Worm (Caenorhabditis elegans) whole organism, L1 larva: Measurements from ENCODE around the gene Y76B12C.8.

Source experiments
- C04F5.9 ChIP-seq: sonication (generic microtip); optimal IDR thresholded peaks from 2 replicates; lab custom pipeline; 2016; ENCODE audit warnings: missing genetic modification characterization, missing compliant biosample characterization
- C34B4.2 ChIP-seq: sonication (generic microtip); optimal IDR thresholded peaks from 2 replicates; lab custom pipeline; 2017; ENCODE audit warnings: mild to moderate bottlenecking, missing genetic modification characterization, missing compliant biosample characterization
- aly-2 ChIP-seq: fragments of 150-350 bp; optimal IDR thresholded peaks from 2 replicates; lab custom pipeline; 2014; ENCODE audit warnings: missing biosample characterization, missing genetic modification characterization
- blmp-1 ChIP-seq: fragments of 150-350 bp; optimal IDR thresholded peaks from 2 replicates; lab custom pipeline; 2014; ENCODE audit warnings: missing biosample characterization, missing genetic modification characterization
- ceh-63 ChIP-seq: fragments of 200-800 bp; sonication (Bioruptor generic); optimal IDR thresholded peaks from 2 replicates; lab custom pipeline; 2018; ENCODE audit warnings: mild to moderate bottlenecking, missing genetic modification characterization, missing compliant biosample characterization
- ceh-88 ChIP-seq: fragments of 200-800 bp; sonication (Bioruptor generic); IDR thresholded peaks from 2 replicates; pipeline ENCODE4 v1.3.6; 2022; ENCODE audit warnings: missing genetic modification characterization, missing compliant biosample characterization
- dpl-1 ChIP-seq, 3 experiments: fragments of 150-350 bp in 2 of 3; sonication (generic microtip) in 1 of 3; optimal IDR thresholded peaks; 2 replicates each; lab custom pipeline; 2014 to 2017; ENCODE audit warnings: missing biosample characterization in 3 of 3, missing genetic modification characterization in 3 of 3, missing genetic modification reagents in 3 of 3
- efl-1 ChIP-seq, 4 experiments: fragments of 150-350 bp; optimal IDR thresholded peaks in 3 of 4; peaks in 1 of 4; 1 replicate in 1 of 4; 2 replicates in 3 of 4; lab custom pipeline; 2014; ENCODE audit warnings: missing biosample characterization in 2 of 4, missing genetic modification characterization in 2 of 4, missing genetic modification reagents in 2 of 4
- egl-27 ChIP-seq, 2 experiments: fragments of 150-350 bp in 1 of 2; sonication (generic microtip); optimal IDR thresholded peaks; 3 replicates each; lab custom pipeline; 2017 to 2018; ENCODE audit warnings: missing biosample characterization in 2 of 2, missing genetic modification characterization in 2 of 2, missing genetic modification reagents in 2 of 2
- ets-5 ChIP-seq: fragments of 200-800 bp; sonication (Bioruptor generic); IDR thresholded peaks from 2 replicates; pipeline ENCODE4 v1.3.6; 2022; ENCODE audit warnings: missing genetic modification characterization, missing compliant biosample characterization
- fkh-8 ChIP-seq: sonication (generic microtip); optimal IDR thresholded peaks from 2 replicates; lab custom pipeline; 2016; ENCODE audit warnings: mild to moderate bottlenecking, missing genetic modification characterization, missing compliant biosample characterization
- grh-1 ChIP-seq: fragments of 200-800 bp; sonication (Bioruptor generic); IDR thresholded peaks from 2 replicates; pipeline ENCODE4 v1.3.6; 2022; ENCODE audit warnings: missing genetic modification reagents, missing genetic modification characterization, missing compliant biosample characterization
- hlh-17 ChIP-seq: fragments of 200-800 bp; sonication (Bioruptor generic); optimal IDR thresholded peaks from 2 replicates; lab custom pipeline; 2018; ENCODE audit warnings: missing genetic modification characterization, mild to moderate bottlenecking, missing compliant biosample characterization, moderate library complexity, borderline replicate concordance
- hlh-4 ChIP-seq: sonication (generic microtip); optimal IDR thresholded peaks from 2 replicates; lab custom pipeline; 2016; ENCODE audit warnings: mild to moderate bottlenecking, missing genetic modification characterization, missing compliant biosample characterization
- irx-1 ChIP-seq: sonication (generic microtip); optimal IDR thresholded peaks from 2 replicates; lab custom pipeline; 2016; ENCODE audit warnings: missing genetic modification characterization, missing compliant biosample characterization
- isw-1 ChIP-seq: fragments of 200-800 bp; sonication (Bioruptor generic); IDR thresholded peaks from 2 replicates; pipeline ENCODE4 v1.3.6; 2022; ENCODE audit warnings: missing genetic modification characterization, missing compliant biosample characterization
- jun-1 ChIP-seq: fragments of 150-350 bp; optimal IDR thresholded peaks from 2 replicates; lab custom pipeline; 2014; ENCODE audit warnings: missing biosample characterization, missing genetic modification reagents, missing genetic modification characterization
- lin-15B ChIP-seq: fragments of 150-350 bp; sonication (generic microtip); optimal IDR thresholded peaks from 3 replicates; lab custom pipeline; 2014; ENCODE audit warnings: missing biosample characterization, missing genetic modification characterization
- lir-3 ChIP-seq: sonication (generic microtip); optimal IDR thresholded peaks from 2 replicates; lab custom pipeline; 2016; ENCODE audit warnings: mild to moderate bottlenecking, missing genetic modification characterization, moderate library complexity, missing compliant biosample characterization; ENCODE audit not compliant: poor library complexity
- lsy-2 ChIP-seq, 2 experiments: fragments of 150-350 bp; optimal IDR thresholded peaks; 2 replicates each; lab custom pipeline; 2014; ENCODE audit warnings: missing biosample characterization in 2 of 2, missing genetic modification characterization in 2 of 2
- mdl-1 ChIP-seq, 2 experiments: fragments of 150-350 bp; optimal IDR thresholded peaks; 2 replicates each; lab custom pipeline; 2014 to 2017; ENCODE audit warnings: missing biosample characterization in 2 of 2, missing genetic modification characterization in 2 of 2, inconsistent platforms in 1 of 2
- nhr-19 ChIP-seq: fragments of 200-800 bp; sonication (Bioruptor generic); conservative IDR thresholded peaks from 2 replicates; pipeline ENCODE4 v1.3.6; 2022; ENCODE audit warnings: missing genetic modification characterization, missing compliant biosample characterization
- nhr-237 ChIP-seq: fragments of 150-350 bp; optimal IDR thresholded peaks from 2 replicates; lab custom pipeline; 2014; ENCODE audit warnings: missing biosample characterization, missing genetic modification characterization
- nhr-76 ChIP-seq: sonication (generic microtip); optimal IDR thresholded peaks from 2 replicates; lab custom pipeline; 2017; ENCODE audit warnings: missing biosample characterization, missing genetic modification characterization
- nhr-77 ChIP-seq: fragments of 150-350 bp; optimal IDR thresholded peaks from 2 replicates; lab custom pipeline; 2014; ENCODE audit warnings: missing biosample characterization, missing genetic modification characterization
- nhr-85 ChIP-seq: sonication (generic microtip); peaks from one replicate; lab custom pipeline; 2016; ENCODE audit warnings: missing genetic modification characterization, inconsistent platforms, missing compliant biosample characterization
- pqm-1 ChIP-seq: sonication (generic microtip); optimal IDR thresholded peaks from 3 replicates; lab custom pipeline; 2017; ENCODE audit warnings: missing biosample characterization, missing genetic modification characterization
- rnt-1 ChIP-seq: sonication (generic microtip); optimal IDR thresholded peaks from 2 replicates; lab custom pipeline; 2016; ENCODE audit warnings: mild to moderate bottlenecking, missing genetic modification characterization, moderate library complexity, missing compliant biosample characterization
- snpc-4 ChIP-seq: fragments of 150-350 bp; optimal IDR thresholded peaks from 2 replicates; lab custom pipeline; 2014; ENCODE audit warnings: missing biosample characterization, missing genetic modification characterization
- sptf-1 ChIP-seq: fragments of 150-350 bp; optimal IDR thresholded peaks from 2 replicates; lab custom pipeline; 2014; ENCODE audit warnings: missing biosample characterization, missing genetic modification characterization
- tbx-2 ChIP-seq: sonication (generic microtip); optimal IDR thresholded peaks from 2 replicates; lab custom pipeline; 2016; ENCODE audit warnings: missing genetic modification characterization, missing compliant biosample characterization
- tlp-1 ChIP-seq: fragments of 150-350 bp; optimal IDR thresholded peaks from 2 replicates; lab custom pipeline; 2014; ENCODE audit warnings: missing biosample characterization, missing genetic modification characterization
- unc-130 ChIP-seq: fragments of 150-350 bp; optimal IDR thresholded peaks from 2 replicates; lab custom pipeline; 2017; ENCODE audit warnings: missing biosample characterization, missing genetic modification characterization, inconsistent platforms
- unc-30 ChIP-seq: sonication (generic microtip); optimal IDR thresholded peaks from 2 replicates; lab custom pipeline; 2017; ENCODE audit warnings: missing biosample characterization, missing genetic modification characterization
- unc-62 ChIP-seq: fragments of 150-350 bp; optimal IDR thresholded peaks from 2 replicates; lab custom pipeline; 2014; ENCODE audit warnings: missing biosample characterization, missing genetic modification reagents, missing genetic modification characterization
- unc-86 ChIP-seq: sonication (generic microtip); optimal IDR thresholded peaks from 2 replicates; lab custom pipeline; 2016; ENCODE audit warnings: missing genetic modification characterization, missing compliant biosample characterization
- unc-98 ChIP-seq: fragments of 200-800 bp; sonication (Bioruptor generic); IDR thresholded peaks from 2 replicates; pipeline ENCODE4 v1.3.6; 2022; ENCODE audit warnings: missing genetic modification characterization, missing compliant biosample characterization
- xbp-1 ChIP-seq: sonication (generic microtip); optimal IDR thresholded peaks from 2 replicates; lab custom pipeline; 2016; ENCODE audit warnings: missing genetic modification characterization, missing compliant biosample characterization
- zag-1 ChIP-seq: fragments of 150-350 bp; optimal IDR thresholded peaks from 2 replicates; lab custom pipeline; 2014; ENCODE audit warnings: missing biosample characterization, missing genetic modification characterization
- zip-4 ChIP-seq: fragments of 200-800 bp; sonication (Bioruptor generic); optimal IDR thresholded peaks from 2 replicates; lab custom pipeline; 2018; ENCODE audit warnings: mild to moderate bottlenecking, missing genetic modification characterization, moderate library complexity, missing compliant biosample characterization

The Y76B12C.8 gene

ce11 chrIV:1990843-1991339 lies 11.1 kb downstream of the Y76B12C.8 start:
- no peak for TF ChIP-seq zip-4 (GFP tag; lab: Kevin White, UChicago)
- no peak for TF ChIP-seq efl-1 (optimal IDR thresholded peaks at IDR 0.05; lab: Kevin White, UChicago)
- peak in 1 of 2 experiments; percentile 49 for TF ChIP-seq efl-1 (GFP tag; optimal IDR thresholded peaks at IDR 0.05 in 1 of 2; lab: Kevin White, UChicago)
- no peak for TF ChIP-seq lir-3 (tag; lab: Kevin White, UChicago)

ce11 chrIV:1992789-1993188 lies 13.0 kb downstream of the Y76B12C.8 start, which contains the start of gene xpc-1:
Gene xpc-1, plus strand, starts transcription at chrIV:1993089.
- TF ChIP-seq unc-130 (no peak), ets-5 (GFP tag; lab: Robert Waterston, UW) (no peak), sptf-1 (tag; lab: Kevin White, UChicago) (no peak), dpl-1 (GFP tag; optimal IDR thresholded peaks at IDR 0.05; lab: Kevin White, UChicago) (no peak), nhr-76 (no peak), mdl-1 (tag; optimal IDR thresholded peaks at IDR 0.05; lab: Kevin White, UChicago) (no peak), aly-2 (tag; lab: Kevin White, UChicago) (no peak), tbx-2 (tag; lab: Kevin White, UChicago) (no peak), fkh-8 (tag; lab: Kevin White, UChicago) (no peak), lir-3 (tag; lab: Kevin White, UChicago) (no peak), nhr-19 (GFP tag; lab: Robert Waterston, UW) (no peak), xbp-1 (no peak), nhr-77 (tag; lab: Kevin White, UChicago) (no peak), tlp-1 (no peak), hlh-17 (GFP tag; lab: Kevin White, UChicago) (no peak)

ce11 chrIV:1997762-1998161 lies 18.0 kb downstream of the Y76B12C.8 start:
- TF ChIP-seq ceh-88 (GFP tag; lab: Robert Waterston, UW): no peak
- no peak for TF ChIP-seq snpc-4 (tag; lab: Kevin White, UChicago)
- no peak for TF ChIP-seq nhr-237 (tag; lab: Kevin White, UChicago)
- TF ChIP-seq lsy-2 (tag; optimal IDR thresholded peaks at IDR 0.05; lab: Kevin White, UChicago): no peak
- TF ChIP-seq unc-62 (GFP tag; lab: Kevin White, UChicago): no peak
- no peak for TF ChIP-seq unc-98 (GFP tag; lab: Robert Waterston, UW)
- no peak for TF ChIP-seq nhr-76
- TF ChIP-seq unc-86 (tag; lab: Kevin White, UChicago): no peak
- no peak for TF ChIP-seq rnt-1 (tag; lab: Kevin White, UChicago)
- TF ChIP-seq hlh-4 (tag; lab: Kevin White, UChicago): no peak
- no peak for TF ChIP-seq C04F5.9 (tag; lab: Kevin White, UChicago)
- TF ChIP-seq, all 84 proteins: peak for 0

ce11 chrIV:2002290-2002689 lies 22.5 kb downstream of the Y76B12C.8 start:
- no peak for TF ChIP-seq ceh-63 (GFP tag; lab: Kevin White, UChicago)
- no peak for TF ChIP-seq efl-1 (optimal IDR thresholded peaks at IDR 0.05; lab: Kevin White, UChicago)
- TF ChIP-seq efl-1 (GFP tag; optimal IDR thresholded peaks at IDR 0.05 in 1 of 2; lab: Kevin White, UChicago): peak in 1 of 2 experiments; percentile 90

- TF ChIP-seq grh-1 (GFP tag; lab: Robert Waterston, UW) (no peak), irx-1 (tag; lab: Kevin White, UChicago) (no peak), lin-15B (no peak), nhr-19 (GFP tag; lab: Robert Waterston, UW) (no peak), isw-1 (GFP tag; lab: Robert Waterston, UW) (no peak), blmp-1 (tag; lab: Kevin White, UChicago) (no peak), C34B4.2 (tag; lab: Kevin White, UChicago) (no peak), egl-27 (tag; optimal IDR thresholded peaks at IDR 0.05; lab: Kevin White, UChicago) (no peak), unc-30 (tag; lab: Kevin White, UChicago) (no peak), jun-1 (tag; lab: Kevin White, UChicago) (no peak), unc-86 (tag; lab: Kevin White, UChicago) (no peak), pqm-1 (tag; lab: Kevin White, UChicago) (no peak), zag-1 (tag; lab: Kevin White, UChicago) (no peak), nhr-85 (tag; lab: Kevin White, UChicago) (no peak), fkh-8 (tag; lab: Kevin White, UChicago) (no peak)
These were observed 29.1 kb downstream of the Y76B12C.8 start for ce11 chrIV:2008920-2009319.
